Fruit fly (Drosophila melanogaster): ENCODE results near the gene CG14106.

The CG14106 gene

dm6 chr3L:13450177-13450793 lies 24.8 kb upstream of the CG14106 start, which contains the start of the genes JMJD7 and CG10738 (continued):
- TF ChIP-seq CG4617 (GFP tag; optimal IDR thresholded peaks at IDR 0.05; ENCODE audit: borderline replicate concordance) (no peak), usp (GFP tag; optimal IDR thresholded peaks at IDR 0.05) (no peak), CG2712 (tag; optimal IDR thresholded peaks at IDR 0.05) (peak; percentile 64), Pdp1 (GFP tag; optimal IDR thresholded peaks at IDR 0.05) (no peak), CG9932 (GFP tag; IDR thresholded peaks at IDR 0.05) (peak; percentile 87), Deaf1 (tag; optimal IDR thresholded peaks at IDR 0.05) (peak; percentile 33), CG12299 (tag; optimal IDR thresholded peaks at IDR 0.05) (no peak), nerfin-2 (GFP tag; IDR thresholded peaks at IDR 0.05; ENCODE audit: partially characterized antibody) (no peak), CG15514 (GFP tag; optimal IDR thresholded peaks at IDR 0.05) (peak; percentile 70), Ptx1 (GFP tag; IDR thresholded peaks at IDR 0.05) (peak; percentile 63), CG14014 (GFP tag; IDR thresholded peaks at IDR 0.05) (peak; percentile 83), ara (GFP tag; IDR thresholded peaks at IDR 0.05) (peak; percentile 42; the same call in 1 of the 2 replicates), CG2202 (tag; optimal IDR thresholded peaks at IDR 0.05) (no peak), bbx (GFP tag; IDR thresholded peaks at IDR 0.05; ENCODE audit: partially characterized antibody) (no peak), bigmax (GFP tag; optimal IDR thresholded peaks at IDR 0.05) (no peak), disco-r (GFP tag; optimal IDR thresholded peaks at IDR 0.05) (no peak), E2f2 (GFP tag; IDR thresholded peaks at IDR 0.05) (peak; percentile 90), dati (GFP tag; IDR thresholded peaks at IDR 0.05) (peak; percentile 66; the same call in 1 of the 2 replicates), emc (GFP tag; optimal IDR thresholded peaks at IDR 0.05) (no peak), sisA (GFP tag; IDR thresholded peaks at IDR 0.05) (peak; percentile 70; the same call in 1 of the 2 replicates), pros (GFP tag; optimal IDR thresholded peaks at IDR 0.05) (no peak), CG9215 (GFP tag; IDR thresholded peaks at IDR 0.05) (peak; percentile 61), gce (GFP tag; IDR thresholded peaks at IDR 0.05) (peak; percentile 38; the same call in 1 of the 3 replicates), CG9609 (GFP tag; optimal IDR thresholded peaks at IDR 0.05) (no peak), phol (tag; optimal IDR thresholded peaks at IDR 0.05) (peak; percentile 48), jigr1 (GFP tag; IDR thresholded peaks at IDR 0.05) (no peak), tx (GFP tag; optimal IDR thresholded peaks at IDR 0.05) (no peak), CG13624 (GFP tag; optimal IDR thresholded peaks at IDR 0.05) (no peak), Spps (tag; optimal IDR thresholded peaks at IDR 0.05) (no peak), dmrt99B (tag; optimal IDR thresholded peaks at IDR 0.05) (peak; percentile 18), CG15601 (tag; optimal IDR thresholded peaks at IDR 0.05) (no peak), CG11085 (GFP tag; IDR thresholded peaks at IDR 0.05) (peak; percentile 63), Max (GFP tag; optimal IDR thresholded peaks at IDR 0.05) (peak; percentile 74), CG10431 (GFP tag; optimal IDR thresholded peaks at IDR 0.05) (no peak), gsb-n (tag; optimal IDR thresholded peaks at IDR 0.05) (no peak), CG17328 (GFP tag; IDR thresholded peaks at IDR 0.05) (peak; percentile 62), CG5180 (GFP tag; optimal IDR thresholded peaks at IDR 0.05) (no peak), en (GFP tag; optimal IDR thresholded peaks at IDR 0.05) (no peak), Sry-δ (GFP tag; optimal IDR thresholded peaks at IDR 0.05) (peak; percentile 2), CG17829 (tag; optimal IDR thresholded peaks at IDR 0.05) (peak; percentile 40), aop (GFP tag; IDR thresholded peaks at IDR 0.05) (peak; percentile 59; the same call in 1 of the 2 replicates), al (GFP tag; IDR thresholded peaks at IDR 0.05) (peak; percentile 61), Atf6 (GFP tag; IDR thresholded peaks at IDR 0.05) (peak; percentile 85), eyg (GFP tag; optimal IDR thresholded peaks at IDR 0.05) (no peak), MESR4 (GFP tag; optimal IDR thresholded peaks at IDR 0.05) (peak; percentile 15), CG12942 (GFP tag; optimal IDR thresholded peaks at IDR 0.05) (no peak), CG18262 (tag; optimal IDR thresholded peaks at IDR 0.05) (peak; percentile 51), onecut (GFP tag; IDR thresholded peaks at IDR 0.05) (peak; percentile 70), abd-A (tag; optimal IDR thresholded peaks at IDR 0.05) (no peak), lilli (GFP tag; optimal IDR thresholded peaks at IDR 0.05) (peak; percentile 37)
